Worm (Caenorhabditis elegans): Measurements from ENCODE around the gene F45E1.4.

DNA sequence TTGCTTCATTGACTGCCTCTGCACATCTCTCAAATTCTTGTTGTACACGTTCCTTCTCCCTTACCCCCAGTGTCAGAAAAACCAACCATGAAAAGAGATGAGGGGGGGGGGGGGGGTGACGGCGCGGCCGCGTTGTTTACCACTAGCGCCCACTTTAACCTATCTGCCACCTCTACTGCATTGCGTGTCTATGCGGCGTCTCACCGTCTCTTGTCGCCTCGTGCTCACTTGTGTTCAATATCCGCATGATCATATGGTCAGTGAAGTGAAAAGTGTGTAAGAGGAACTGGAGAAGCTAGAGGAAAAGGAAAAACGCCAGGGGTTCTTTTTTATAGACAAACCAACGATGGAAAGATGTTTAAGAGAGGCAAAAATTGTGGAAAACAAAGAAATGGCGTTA, 33.9 kb downstream of the F45E1.4 start:
- TF ChIP-seq nhr-28 (tag; optimal IDR thresholded peaks at IDR 0.05): peak; percentile 79
- TF ChIP-seq unc-62 (GFP tag; optimal IDR thresholded peaks at IDR 0.05 in 1 of 2): peak in 1 of 2 experiments; percentile 63
- no peak for TF ChIP-seq unc-62 (tag; optimal IDR thresholded peaks at IDR 0.05)
- peak; percentile 72 for TF ChIP-seq nhr-48 (tag; optimal IDR thresholded peaks at IDR 0.05)
- TF ChIP-seq attf-4 (tag; optimal IDR thresholded peaks at IDR 0.05): no peak
- TF ChIP-seq sdz-12 (GFP tag; optimal IDR thresholded peaks at IDR 0.05): peak; percentile 35
- peak; percentile 62 for TF ChIP-seq nhr-25 (tag; optimal IDR thresholded peaks at IDR 0.05; ENCODE audit: borderline replicate concordance, insufficient read depth)
- peak; percentile 73 to 81 for TF ChIP-seq lsy-2 (tag; optimal IDR thresholded peaks at IDR 0.05)
- no peak for TF ChIP-seq egl-27 (tag; optimal IDR thresholded peaks at IDR 0.05)
- TF ChIP-seq F26F4.8 (GFP tag; conservative IDR thresholded peaks at IDR 0.05): no peak
- TF ChIP-seq nhr-76 (tag; optimal IDR thresholded peaks at IDR 0.05): no peak
- TF ChIP-seq aly-2 (tag; optimal IDR thresholded peaks at IDR 0.05): no peak
- TF ChIP-seq lin-39 (tag; optimal IDR thresholded peaks at IDR 0.05): no peak
- no peak for TF ChIP-seq R02D3.7 (tag; optimal IDR thresholded peaks at IDR 0.05)
- TF ChIP-seq nhr-10 (tag; optimal IDR thresholded peaks at IDR 0.05): peak; percentile 84
